Fruit fly (Drosophila melanogaster) whole organism, prepupa: ENCODE results near the gene Ts.
A peak's percentile ranks its signal among the peaks of the same experiment; 100 is the strongest.

Source experiments
- CG10631 ChIP-seq: fragments of 200-800 bp; sonication (Bioruptor generic); optimal IDR thresholded peaks from 2 replicates; lab custom pipeline; 2016; ENCODE audit warnings: missing biosample characterization, missing genetic modification characterization
- CG11294 ChIP-seq: fragments of 200-800 bp; sonication (Bioruptor generic); IDR thresholded peaks from 2 replicates; pipeline ENCODE4 v1.3.6; 2022; ENCODE audit warnings: missing biosample characterization, missing genetic modification characterization
- CG11762 ChIP-seq: fragments of 200-800 bp; sonication (Bioruptor generic); optimal IDR thresholded peaks from 3 replicates; lab custom pipeline; 2016; ENCODE audit warnings: missing biosample characterization, missing genetic modification characterization; ENCODE audit not compliant: insufficient read depth
- CG15336 ChIP-seq: fragments of 200-800 bp; sonication (Bioruptor generic); IDR thresholded peaks from 2 replicates; pipeline ENCODE4 v1.3.6; 2022; ENCODE audit warnings: missing biosample characterization, missing genetic modification characterization
- CG16779 ChIP-seq: fragments of 200-800 bp; sonication (Bioruptor generic); optimal IDR thresholded peaks from 3 replicates; lab custom pipeline; 2017; ENCODE audit warnings: missing biosample characterization, mild to moderate bottlenecking, missing genetic modification characterization
- CG3032 ChIP-seq: fragments of 200-800 bp; optimal IDR thresholded peaks from 2 replicates; lab custom pipeline; 2019; ENCODE audit warnings: missing biosample characterization, mild to moderate bottlenecking, missing genetic modification characterization, moderate library complexity
- CG32006 ChIP-seq: fragments of 200-800 bp; sonication (Bioruptor generic); optimal IDR thresholded peaks from 3 replicates; lab custom pipeline; 2017; ENCODE audit warnings: missing biosample characterization, mild to moderate bottlenecking, missing genetic modification characterization
- CG34406 ChIP-seq: fragments of 200-800 bp; sonication (Bioruptor generic); optimal IDR thresholded peaks from 3 replicates; lab custom pipeline; 2016; ENCODE audit warnings: missing biosample characterization, missing genetic modification characterization
- CG3919 ChIP-seq: fragments of 200-800 bp; sonication (Bioruptor generic); optimal IDR thresholded peaks from 3 replicates; lab custom pipeline; 2016; ENCODE audit warnings: missing biosample characterization, missing genetic modification characterization
- CG4318 ChIP-seq: fragments of 200-800 bp; sonication (Bioruptor generic); optimal IDR thresholded peaks from 3 replicates; lab custom pipeline; 2017; ENCODE audit warnings: missing biosample characterization, mild to moderate bottlenecking, missing genetic modification characterization
- CG6163 ChIP-seq: fragments of 200-800 bp; sonication (Bioruptor generic); IDR thresholded peaks from 3 replicates; pipeline ENCODE4 v1.3.6; 2022; ENCODE audit warnings: missing biosample characterization, missing genetic modification characterization
- CG6276 ChIP-seq: fragments of 200-800 bp; sonication (Bioruptor generic); optimal IDR thresholded peaks from 2 replicates; lab custom pipeline; 2017; ENCODE audit warnings: missing biosample characterization, mild to moderate bottlenecking, missing genetic modification characterization
- CG6792 ChIP-seq: fragments of 200-800 bp; sonication (Bioruptor generic); optimal IDR thresholded peaks from 3 replicates; lab custom pipeline; 2016; ENCODE audit warnings: missing biosample characterization, missing genetic modification characterization
- CG6808 ChIP-seq: fragments of 200-800 bp; sonication (Bioruptor generic); optimal IDR thresholded peaks from 3 replicates; lab custom pipeline; 2017; ENCODE audit warnings: missing biosample characterization, missing genetic modification characterization, mild to moderate bottlenecking, moderate library complexity, missing genetic modification reagents
- CG6854 ChIP-seq: fragments of 200-800 bp; sonication (Bioruptor generic); optimal IDR thresholded peaks from 2 replicates; lab custom pipeline; 2017; ENCODE audit warnings: missing biosample characterization, mild to moderate bottlenecking, missing genetic modification characterization
- CG7368 ChIP-seq: fragments of 200-800 bp; sonication (Bioruptor generic); optimal IDR thresholded peaks from 3 replicates; lab custom pipeline; 2016; ENCODE audit warnings: missing biosample characterization, missing genetic modification characterization
- CG8319 ChIP-seq: fragments of 200-800 bp; sonication (Bioruptor generic); optimal IDR thresholded peaks from 3 replicates; lab custom pipeline; 2016; ENCODE audit warnings: missing biosample characterization, missing genetic modification characterization
- CG8632 ChIP-seq: fragments of 200-800 bp; sonication (Bioruptor generic); optimal IDR thresholded peaks from 3 replicates; lab custom pipeline; 2016; ENCODE audit warnings: missing biosample characterization, missing genetic modification characterization
- CG9139 ChIP-seq: fragments of 200-800 bp; sonication (Bioruptor generic); optimal IDR thresholded peaks from 3 replicates; lab custom pipeline; 2017; ENCODE audit warnings: missing biosample characterization, mild to moderate bottlenecking, missing genetic modification characterization
- Eip75B ChIP-seq: fragments of 200-800 bp; sonication (Bioruptor generic); optimal IDR thresholded peaks from 3 replicates; lab custom pipeline; 2016; ENCODE audit warnings: missing biosample characterization, missing genetic modification characterization
- Eip78C ChIP-seq: fragments of 200-800 bp; sonication (Bioruptor generic); peaks from one replicate; lab custom pipeline; 2016; ENCODE audit warnings: missing biosample characterization, missing genetic modification characterization
- Eip93F ChIP-seq: fragments of 200-800 bp; sonication (Bioruptor generic); optimal IDR thresholded peaks from 2 replicates; lab custom pipeline; 2016; ENCODE audit warnings: missing biosample characterization, mild to moderate bottlenecking, missing genetic modification characterization
- Ets21C ChIP-seq: fragments of 200-800 bp; sonication (Bioruptor generic); optimal IDR thresholded peaks from 3 replicates; lab custom pipeline; 2016; ENCODE audit warnings: missing biosample characterization, missing genetic modification characterization
- Ets96B ChIP-seq: fragments of 200-800 bp; optimal IDR thresholded peaks from 2 replicates; lab custom pipeline; 2019; ENCODE audit warnings: missing biosample characterization, mild to moderate bottlenecking, missing genetic modification characterization, moderate library complexity
- Gug ChIP-seq: fragments of 200-800 bp; sonication (Bioruptor generic); IDR thresholded peaks from 2 replicates; pipeline ENCODE4 v1.3.6; 2022; ENCODE audit warnings: missing biosample characterization, missing genetic modification characterization
- Hr38 ChIP-seq: sonication (Bioruptor generic); optimal IDR thresholded peaks from 2 replicates; lab custom pipeline; 2016; ENCODE audit warnings: missing biosample characterization, missing genetic modification characterization
- Hr39 ChIP-seq: fragments of 200-800 bp; sonication (Bioruptor generic); optimal IDR thresholded peaks from 2 replicates; lab custom pipeline; 2016; ENCODE audit warnings: missing biosample characterization, missing genetic modification characterization
- Hr4 ChIP-seq: fragments of 200-800 bp; sonication (Bioruptor generic); optimal IDR thresholded peaks from 3 replicates; lab custom pipeline; 2016; ENCODE audit warnings: missing biosample characterization, missing genetic modification characterization
- Lpt ChIP-seq: fragments of 200-800 bp; sonication (Bioruptor generic); optimal IDR thresholded peaks from 3 replicates; lab custom pipeline; 2016; ENCODE audit warnings: missing biosample characterization, missing genetic modification characterization
- Met ChIP-seq: fragments of 200-800 bp; sonication (Bioruptor generic); optimal IDR thresholded peaks from 3 replicates; lab custom pipeline; 2016; ENCODE audit warnings: missing biosample characterization, missing genetic modification characterization
- OdsH ChIP-seq: fragments of 200-800 bp; sonication (Bioruptor generic); optimal IDR thresholded peaks from 3 replicates; lab custom pipeline; 2016; ENCODE audit warnings: missing biosample characterization, missing genetic modification characterization
- Smox ChIP-seq: fragments of 200-800 bp; sonication (Bioruptor generic); optimal IDR thresholded peaks from 3 replicates; lab custom pipeline; 2016; ENCODE audit warnings: missing biosample characterization, missing genetic modification characterization
- Sox14 ChIP-seq: fragments of 200-800 bp; sonication (Bioruptor generic); optimal IDR thresholded peaks from 3 replicates; lab custom pipeline; 2016; ENCODE audit warnings: missing biosample characterization, missing genetic modification characterization
- Sox15 ChIP-seq: fragments of 200-800 bp; sonication (Bioruptor generic); optimal IDR thresholded peaks from 3 replicates; lab custom pipeline; 2016; ENCODE audit warnings: missing biosample characterization, missing genetic modification characterization
- achi ChIP-seq: fragments of 200-800 bp; sonication (Bioruptor generic); optimal IDR thresholded peaks from 3 replicates; lab custom pipeline; 2016; ENCODE audit warnings: missing biosample characterization, missing genetic modification characterization
- acj6 ChIP-seq: fragments of 200-800 bp; sonication (Bioruptor generic); optimal IDR thresholded peaks from 3 replicates; lab custom pipeline; 2016; ENCODE audit warnings: missing biosample characterization, missing genetic modification characterization
- cyc ChIP-seq: fragments of 200-800 bp; sonication (Bioruptor generic); optimal IDR thresholded peaks from 3 replicates; lab custom pipeline; 2016; ENCODE audit warnings: missing biosample characterization, missing genetic modification characterization
- dac ChIP-seq: fragments of 200-800 bp; sonication (Bioruptor generic); optimal IDR thresholded peaks from 2 replicates; lab custom pipeline; 2017; ENCODE audit warnings: missing biosample characterization, mild to moderate bottlenecking, missing genetic modification characterization
- eg ChIP-seq: fragments of 200-800 bp; sonication (Bioruptor generic); IDR thresholded peaks from 3 replicates; pipeline ENCODE4 v1.3.6; 2022; ENCODE audit warnings: missing biosample characterization, missing genetic modification characterization
- fd59A ChIP-seq: fragments of 200-800 bp; sonication (Bioruptor generic); optimal IDR thresholded peaks from 2 replicates; lab custom pipeline; 2017; ENCODE audit warnings: missing biosample characterization, mild to moderate bottlenecking, missing genetic modification characterization, missing genetic modification reagents
- fd85E ChIP-seq: fragments of 200-800 bp; sonication (Bioruptor generic); optimal IDR thresholded peaks from 3 replicates; lab custom pipeline; 2016; ENCODE audit warnings: missing biosample characterization, missing genetic modification characterization
- fkh ChIP-seq: fragments of 200-800 bp; sonication (Bioruptor generic); optimal IDR thresholded peaks from 3 replicates; lab custom pipeline; 2017; ENCODE audit warnings: missing biosample characterization, mild to moderate bottlenecking, missing genetic modification characterization, moderate library complexity
- lz ChIP-seq: fragments of 200-800 bp; sonication (Bioruptor generic); optimal IDR thresholded peaks from 3 replicates; lab custom pipeline; 2016; ENCODE audit warnings: missing biosample characterization, missing genetic modification characterization
- pdm3 ChIP-seq: fragments of 200-800 bp; sonication (Bioruptor generic); optimal IDR thresholded peaks from 3 replicates; lab custom pipeline; 2016; ENCODE audit warnings: missing biosample characterization, missing genetic modification characterization
- salr ChIP-seq, 2 experiments: fragments of 200-800 bp; sonication (Bioruptor generic); optimal IDR thresholded peaks; 3 replicates each; lab custom pipeline; 2016 to 2018; ENCODE audit warnings: missing biosample characterization in 2 of 2, missing genetic modification characterization in 2 of 2, mild to moderate bottlenecking in 1 of 2
- spab ChIP-seq: fragments of 200-800 bp; sonication (Bioruptor generic); optimal IDR thresholded peaks from 2 replicates; lab custom pipeline; 2017; ENCODE audit warnings: missing biosample characterization, mild to moderate bottlenecking, missing genetic modification characterization, missing genetic modification reagents
- ss ChIP-seq, 2 experiments: fragments of 200-800 bp; sonication (Bioruptor generic); optimal IDR thresholded peaks; 2 replicates in 1 of 2; 3 replicates in 1 of 2; lab custom pipeline; 2017 to 2018; ENCODE audit warnings: mild to moderate bottlenecking in 2 of 2, missing biosample characterization in 2 of 2, missing genetic modification characterization in 2 of 2, moderate library complexity in 1 of 2
- svp ChIP-seq: fragments of 200-800 bp; sonication (Bioruptor generic); peaks from one replicate; lab custom pipeline; 2016; ENCODE audit warnings: missing biosample characterization, missing genetic modification characterization
- topi ChIP-seq: fragments of 200-800 bp; sonication (Bioruptor generic); optimal IDR thresholded peaks from 3 replicates; lab custom pipeline; 2016; ENCODE audit warnings: missing biosample characterization, missing genetic modification characterization

The Ts gene

dm6 chr2L:3012780-3013179, 43.3 kb upstream of the Ts start (continued):
- TF ChIP-seq CG6276 (GFP tag; lab: Kevin White, UChicago) (peak; percentile 72), pdm3 (GFP tag; lab: Kevin White, UChicago) (peak; percentile 62), topi (GFP tag; lab: Kevin White, UChicago) (peak; percentile 54), fd85E (GFP tag; lab: Kevin White, UChicago) (no peak), OdsH (GFP tag; lab: Kevin White, UChicago) (no peak), CG15336 (GFP tag; lab: Robert Waterston, UW) (peak; percentile 70), CG6808 (no peak), Sox14 (GFP tag; lab: Kevin White, UChicago) (peak; percentile 60), Smox (GFP tag; lab: Kevin White, UChicago) (no peak), cyc (GFP tag; lab: Kevin White, UChicago) (peak; percentile 24), Gug (peak; percentile 64), CG8632 (GFP tag; lab: Kevin White, UChicago) (peak; percentile 42), Eip78C (GFP tag; lab: Kevin White, UChicago) (peak; percentile 86), CG9139 (GFP tag; lab: Kevin White, UChicago) (no peak)

- peak; percentile 71 for TF ChIP-seq fd59A (GFP tag; lab: Kevin White, UChicago)
- TF ChIP-seq Eip78C (GFP tag; lab: Kevin White, UChicago): peak; percentile 96
- TF ChIP-seq CG8319 (GFP tag; lab: Kevin White, UChicago): peak; percentile 65
- TF ChIP-seq pdm3 (GFP tag; lab: Kevin White, UChicago): peak; percentile 86
- peak; percentile 27 to 68 for TF ChIP-seq salr (GFP tag; optimal IDR thresholded peaks at IDR 0.05; lab: Kevin White, UChicago)
- TF ChIP-seq CG32006: peak; percentile 47
- peak; percentile 81 for TF ChIP-seq Ets21C (GFP tag; lab: Kevin White, UChicago)
- peak; percentile 13 for TF ChIP-seq fd85E (GFP tag; lab: Kevin White, UChicago)
- peak; percentile 78 for TF ChIP-seq achi (GFP tag; lab: Kevin White, UChicago)
- TF ChIP-seq CG34406 (GFP tag; lab: Kevin White, UChicago): peak; percentile 81
- TF ChIP-seq Met (GFP tag; lab: Kevin White, UChicago): peak; percentile 88
- TF ChIP-seq Eip75B (GFP tag; lab: Kevin White, UChicago): peak; percentile 84
- TF ChIP-seq svp (GFP tag; lab: Kevin White, UChicago): peak; percentile 94
- peak; percentile 82 for TF ChIP-seq CG6792 (GFP tag; lab: Kevin White, UChicago)
- TF ChIP-seq CG11294 (GFP tag; lab: Robert Waterston, UW): no peak
- peak; percentile 62 for TF ChIP-seq CG11762 (GFP tag; lab: Kevin White, UChicago)
- peak; percentile 1 for TF ChIP-seq Hr4 (GFP tag; lab: Kevin White, UChicago)
- TF ChIP-seq CG6163: peak; percentile 70
- TF ChIP-seq Lpt (GFP tag; lab: Kevin White, UChicago): peak; percentile 23
- TF ChIP-seq Gug: no peak
- peak; percentile 85 for TF ChIP-seq lz (GFP tag; lab: Kevin White, UChicago)
- peak; percentile 76 for TF ChIP-seq Ets96B (tag; lab: Kevin White, UChicago)
- no peak for TF ChIP-seq CG4318 (GFP tag; lab: Kevin White, UChicago)
- peak; percentile 40 for TF ChIP-seq CG16779
- peak; percentile 88 for TF ChIP-seq cyc (GFP tag; lab: Kevin White, UChicago)
- TF ChIP-seq OdsH (GFP tag; lab: Kevin White, UChicago): peak; percentile 77
- TF ChIP-seq Sox15 (GFP tag; lab: Kevin White, UChicago): peak; percentile 76
- 0 out of 3 replicates have a peak, but pooled peaks have one; percentile 19 for TF ChIP-seq eg
- TF ChIP-seq Hr39: peak; percentile 90
- peak; percentile 76 for TF ChIP-seq CG7368
- peak; percentile 53 for TF ChIP-seq CG6808
- peak; percentile 83 for TF ChIP-seq acj6 (GFP tag; lab: Kevin White, UChicago)
- TF ChIP-seq CG3919 (GFP tag; lab: Kevin White, UChicago): peak; percentile 86
- TF ChIP-seq Hr38: no peak
- peak; percentile 81 for TF ChIP-seq CG10631 (GFP tag; lab: Kevin White, UChicago)
- TF ChIP-seq spab (GFP tag; lab: Kevin White, UChicago): peak; percentile 61
- no peak for TF ChIP-seq dac
- peak; percentile 45 to 80 for TF ChIP-seq ss (GFP tag; optimal IDR thresholded peaks at IDR 0.05; lab: Kevin White, UChicago)
- TF ChIP-seq fkh (GFP tag; lab: Kevin White, UChicago): no peak
- peak; percentile 73 for TF ChIP-seq CG3032
- peak; percentile 63 for TF ChIP-seq CG6854 (GFP tag; lab: Kevin White, UChicago)
- TF ChIP-seq Eip93F: peak; percentile 50
These were observed 42.0 kb upstream of the Ts start for dm6 chr2L:3011484-3011883.
